Worm (Caenorhabditis elegans) whole organism, L4/young adult: ENCODE results near the gene K01A6.7.

Experiments
- W03F9.2 ChIP-seq: fragments of 150-350 bp; optimal IDR thresholded peaks from 2 replicates; lab custom pipeline; 2014; ENCODE audit warnings: missing biosample characterization, missing genetic modification characterization
- dao-5 ChIP-seq: sonication (generic microtip); optimal IDR thresholded peaks from 2 replicates; lab custom pipeline; 2016; ENCODE audit warnings: missing genotype, missing genetic modification characterization, moderate library complexity, missing compliant biosample characterization
- him-1 ChIP-seq: sonication (generic microtip); optimal IDR thresholded peaks from 2 replicates; lab custom pipeline; 2016; ENCODE audit warnings: missing genotype, missing genetic modification reagents, missing genetic modification characterization, missing compliant biosample characterization

DNA sequence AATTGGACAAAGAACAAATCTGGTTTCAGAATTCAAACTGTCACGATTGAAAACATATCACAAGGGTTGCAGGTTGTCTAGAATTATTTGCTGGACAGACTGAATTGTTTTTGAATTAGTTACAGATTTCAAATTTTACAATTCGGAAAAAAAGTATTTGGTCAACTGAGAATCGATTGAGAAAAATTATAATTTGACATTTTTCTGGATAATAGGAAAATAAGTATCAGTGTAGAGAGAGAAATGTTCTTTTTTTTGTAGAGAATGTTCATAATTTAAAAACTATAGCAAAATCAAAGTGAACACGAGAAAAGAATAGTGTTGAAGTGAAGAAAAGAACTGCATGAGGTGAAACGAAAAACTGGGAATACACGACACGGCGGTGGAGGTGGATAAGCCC, 37.6 kb downstream of the K01A6.7 start, which contains the start of gene dpy-20:
- no peak for TF ChIP-seq him-1 (tag; lab: Kevin White, UChicago)
- no peak for TF ChIP-seq dao-5
- no peak for TF ChIP-seq W03F9.2
